2 worm cellular contexts compared by ENCODE assay signal in genomic region chrV:8940419-8940818, ce11.
A peak's percentile ranks its signal among the peaks of the same experiment; 100 is the strongest.
TF ChIP-seq lines count a peak whose summit lies in the region.

No protein-coding gene starts in this region.

TF ChIP-seq in whole organism, L4 larva, 104 proteins besides CTCF, POLR2A, EP300 and RAD21:
- TF ChIP-seq Y48G9A.11 (GFP tag; IDR thresholded peaks at IDR 0.05; lab: Robert Waterston, UW) = no peak
- peak in 1 of 2 experiments; percentile 42 for TF ChIP-seq unc-62 (GFP tag; optimal IDR thresholded peaks at IDR 0.05 in 1 of 2; lab: Kevin White, UChicago)
- TF ChIP-seq unc-62 (tag; optimal IDR thresholded peaks at IDR 0.05; lab: Kevin White, UChicago) = no peak
- no peak for TF ChIP-seq spr-1 (tag; optimal IDR thresholded peaks at IDR 0.05; lab: Kevin White, UChicago)
- TF ChIP-seq zag-1 (tag; optimal IDR thresholded peaks at IDR 0.05; lab: Kevin White, UChicago) = no peak
- TF ChIP-seq nhr-41 (GFP tag; IDR thresholded peaks at IDR 0.05; lab: Robert Waterston, UW) = no peak
- TF ChIP-seq set-16 (GFP tag; IDR thresholded peaks at IDR 0.05; lab: Robert Waterston, UW) = peak; percentile 95
- TF ChIP-seq aly-2 (tag; optimal IDR thresholded peaks at IDR 0.05; lab: Kevin White, UChicago) = no peak

TF ChIP-seq in whole organism, young adult, 124 proteins besides CTCF, POLR2A, EP300 and RAD21:
- TF ChIP-seq Y56A3A.18 (GFP tag; IDR thresholded peaks at IDR 0.05; lab: Robert Waterston, UW) (no peak), lin-26 (GFP tag; IDR thresholded peaks at IDR 0.05; lab: Robert Waterston, UW) (no peak), snpc-1.3 (tag; optimal IDR thresholded peaks at IDR 0.05; lab: Kevin White, UChicago; ENCODE audit: insufficient read depth) (no peak), zfh-2 (GFP tag; conservative IDR thresholded peaks at IDR 0.05; lab: Robert Waterston, UW) (peak; percentile 88), ztf-18 (tag; optimal IDR thresholded peaks at IDR 0.05; lab: Kevin White, UChicago) (no peak), ama-1 (optimal IDR thresholded peaks at IDR 0.05; lab: Kevin White, UChicago) (no peak), ama-1 (GFP tag; optimal IDR thresholded peaks at IDR 0.05; lab: Kevin White, UChicago) (no peak), lin-40 (tag; optimal IDR thresholded peaks at IDR 0.05; lab: Kevin White, UChicago) (no peak), egrh-3 (GFP tag; IDR thresholded peaks at IDR 0.05; lab: Robert Waterston, UW) (peak; percentile 83), F52B5.7 (tag; optimal IDR thresholded peaks at IDR 0.05; lab: Kevin White, UChicago) (no peak), sdz-38 (tag; optimal IDR thresholded peaks at IDR 0.05; lab: Kevin White, UChicago) (no peak), atf-7 (tag; optimal IDR thresholded peaks at IDR 0.05; lab: Kevin White, UChicago) (no peak)
TF ChIP-seq in whole organism, young adult: peak in this region for 2.
